Worm (Caenorhabditis elegans): ENCODE data around the gene unc-27.

unc-27 gene

ce11 chrX:8752546-8752945 lies 36.7 kb upstream of the unc-27 start:
- TF ChIP-seq ceh-36 (tag; optimal IDR thresholded peaks at IDR 0.05) (no peak), sea-1 (GFP tag; conservative IDR thresholded peaks at IDR 0.05) (no peak), B0310.2 (tag; optimal IDR thresholded peaks at IDR 0.05) (no peak), tbx-11 (GFP tag; IDR thresholded peaks at IDR 0.05) (no peak), ceh-13 (GFP tag; optimal IDR thresholded peaks at IDR 0.05) (no peak), F13C5.2 (tag; optimal IDR thresholded peaks at IDR 0.05) (no peak), scrt-1 (GFP tag; IDR thresholded peaks at IDR 0.05) (no peak), pes-1 (GFP tag; IDR thresholded peaks at IDR 0.05) (no peak), ama-1 (optimal IDR thresholded peaks at IDR 0.05) (no peak), hnd-1 (tag; optimal IDR thresholded peaks at IDR 0.05) (no peak), flt-1 (GFP tag; IDR thresholded peaks at IDR 0.05) (no peak), ets-7 (tag; optimal IDR thresholded peaks at IDR 0.05) (no peak), aly-1 (tag; optimal IDR thresholded peaks at IDR 0.05) (no peak), tbx-37 (GFP tag; conservative IDR thresholded peaks at IDR 0.05) (no peak), hmbx-1 (tag; optimal IDR thresholded peaks at IDR 0.05) (no peak), tra-4 (tag; optimal IDR thresholded peaks at IDR 0.05) (no peak), hmg-4 (GFP tag; optimal IDR thresholded peaks at IDR 0.05) (no peak)

- no peak for TF ChIP-seq ceh-36 (tag; optimal IDR thresholded peaks at IDR 0.05)
- TF ChIP-seq flt-1 (GFP tag; IDR thresholded peaks at IDR 0.05), result no peak
- TF ChIP-seq hmg-4 (GFP tag; optimal IDR thresholded peaks at IDR 0.05), result no peak
- no peak for TF ChIP-seq pes-1 (GFP tag; IDR thresholded peaks at IDR 0.05)
- no peak for TF ChIP-seq ceh-13 (GFP tag; optimal IDR thresholded peaks at IDR 0.05)
- TF ChIP-seq tra-4 (tag; optimal IDR thresholded peaks at IDR 0.05), result no peak
- TF ChIP-seq sea-1 (GFP tag; conservative IDR thresholded peaks at IDR 0.05), result no peak
Observed at ce11 chrX:8754285-8754795, 34.9 kb upstream of the unc-27 start.

ce11 chrX:8755987-8756386 lies 33.3 kb upstream of the unc-27 start:
- TF ChIP-seq ceh-13 (GFP tag; optimal IDR thresholded peaks at IDR 0.05) (no peak), ceh-36 (tag; optimal IDR thresholded peaks at IDR 0.05) (no peak), tbx-37 (GFP tag; conservative IDR thresholded peaks at IDR 0.05) (no peak), sea-1 (GFP tag; conservative IDR thresholded peaks at IDR 0.05) (no peak), hmg-4 (GFP tag; optimal IDR thresholded peaks at IDR 0.05) (no peak), hmbx-1 (tag; optimal IDR thresholded peaks at IDR 0.05) (no peak), hnd-1 (tag; optimal IDR thresholded peaks at IDR 0.05) (no peak), ama-1 (optimal IDR thresholded peaks at IDR 0.05) (no peak), B0310.2 (tag; optimal IDR thresholded peaks at IDR 0.05) (no peak), F13C5.2 (tag; optimal IDR thresholded peaks at IDR 0.05) (no peak), flt-1 (GFP tag; IDR thresholded peaks at IDR 0.05) (no peak), pes-1 (GFP tag; IDR thresholded peaks at IDR 0.05) (no peak), tbx-11 (GFP tag; IDR thresholded peaks at IDR 0.05) (no peak), scrt-1 (GFP tag; IDR thresholded peaks at IDR 0.05) (no peak), ets-7 (tag; optimal IDR thresholded peaks at IDR 0.05) (no peak), aly-1 (tag; optimal IDR thresholded peaks at IDR 0.05) (no peak), tra-4 (tag; optimal IDR thresholded peaks at IDR 0.05) (no peak)

- TF ChIP-seq tbx-37 (GFP tag; conservative IDR thresholded peaks at IDR 0.05), result no peak
- TF ChIP-seq ama-1 (optimal IDR thresholded peaks at IDR 0.05), result no peak
- TF ChIP-seq hnd-1 (tag; optimal IDR thresholded peaks at IDR 0.05), result no peak
- no peak for TF ChIP-seq ets-7 (tag; optimal IDR thresholded peaks at IDR 0.05)
- no peak for TF ChIP-seq hmg-4 (GFP tag; optimal IDR thresholded peaks at IDR 0.05)
- TF ChIP-seq aly-1 (tag; optimal IDR thresholded peaks at IDR 0.05), result no peak
- no peak for TF ChIP-seq flt-1 (GFP tag; IDR thresholded peaks at IDR 0.05)
Observed at ce11 chrX:8761060-8761459, 28.2 kb upstream of the unc-27 start.

ce11 chrX:8761497-8761896 lies 27.8 kb upstream of the unc-27 start, which contains the start of gene M02D8.5:
Gene M02D8.5, minus strand, starts transcription at chrX:8761597.
- TF ChIP-seq aly-1 (tag; optimal IDR thresholded peaks at IDR 0.05) (no peak), scrt-1 (GFP tag; IDR thresholded peaks at IDR 0.05) (no peak), sea-1 (GFP tag; conservative IDR thresholded peaks at IDR 0.05) (no peak), ceh-36 (tag; optimal IDR thresholded peaks at IDR 0.05) (no peak), ama-1 (optimal IDR thresholded peaks at IDR 0.05) (no peak), ets-7 (tag; optimal IDR thresholded peaks at IDR 0.05) (no peak), F13C5.2 (tag; optimal IDR thresholded peaks at IDR 0.05) (no peak), flt-1 (GFP tag; IDR thresholded peaks at IDR 0.05) (no peak), hmbx-1 (tag; optimal IDR thresholded peaks at IDR 0.05) (no peak), tra-4 (tag; optimal IDR thresholded peaks at IDR 0.05) (no peak), B0310.2 (tag; optimal IDR thresholded peaks at IDR 0.05) (no peak), ceh-13 (GFP tag; optimal IDR thresholded peaks at IDR 0.05) (no peak), tbx-37 (GFP tag; conservative IDR thresholded peaks at IDR 0.05) (no peak), pes-1 (GFP tag; IDR thresholded peaks at IDR 0.05) (no peak), hmg-4 (GFP tag; optimal IDR thresholded peaks at IDR 0.05) (no peak), hnd-1 (tag; optimal IDR thresholded peaks at IDR 0.05) (no peak), tbx-11 (GFP tag; IDR thresholded peaks at IDR 0.05) (no peak)

ce11 chrX:8762927-8763326 lies 26.3 kb upstream of the unc-27 start:
- TF ChIP-seq sea-1 (GFP tag; conservative IDR thresholded peaks at IDR 0.05) (no peak), hmbx-1 (tag; optimal IDR thresholded peaks at IDR 0.05) (no peak), flt-1 (GFP tag; IDR thresholded peaks at IDR 0.05) (no peak), ets-7 (tag; optimal IDR thresholded peaks at IDR 0.05) (no peak), F13C5.2 (tag; optimal IDR thresholded peaks at IDR 0.05) (no peak), ama-1 (optimal IDR thresholded peaks at IDR 0.05) (no peak), B0310.2 (tag; optimal IDR thresholded peaks at IDR 0.05) (no peak), hmg-4 (GFP tag; optimal IDR thresholded peaks at IDR 0.05) (no peak), aly-1 (tag; optimal IDR thresholded peaks at IDR 0.05) (no peak), tbx-37 (GFP tag; conservative IDR thresholded peaks at IDR 0.05) (no peak), tbx-11 (GFP tag; IDR thresholded peaks at IDR 0.05) (no peak), hnd-1 (tag; optimal IDR thresholded peaks at IDR 0.05) (no peak), scrt-1 (GFP tag; IDR thresholded peaks at IDR 0.05) (no peak), pes-1 (GFP tag; IDR thresholded peaks at IDR 0.05) (no peak), ceh-13 (GFP tag; optimal IDR thresholded peaks at IDR 0.05) (no peak), tra-4 (tag; optimal IDR thresholded peaks at IDR 0.05) (no peak)

ce11 chrX:8763607-8764006 lies 25.6 kb upstream of the unc-27 start, which contains the start of gene zig-12:
Gene zig-12, plus strand, starts transcription at chrX:8763907.
- TF ChIP-seq ama-1 (optimal IDR thresholded peaks at IDR 0.05) (no peak), F13C5.2 (tag; optimal IDR thresholded peaks at IDR 0.05) (no peak), tra-4 (tag; optimal IDR thresholded peaks at IDR 0.05) (no peak), flt-1 (GFP tag; IDR thresholded peaks at IDR 0.05) (no peak), hmbx-1 (tag; optimal IDR thresholded peaks at IDR 0.05) (no peak), hmg-4 (GFP tag; optimal IDR thresholded peaks at IDR 0.05) (no peak), tbx-37 (GFP tag; conservative IDR thresholded peaks at IDR 0.05) (no peak)
